Fruit fly (Drosophila melanogaster) whole organism, embryonic: ENCODE results near the gene Rdh.

Source experiments
- Abd-B ChIP-seq: fragments of 200-800 bp; sonication (Bioruptor generic); optimal IDR thresholded peaks from 2 replicates; lab custom pipeline; 2018; ENCODE audit warnings: missing biosample characterization, mild to moderate bottlenecking, missing genetic modification characterization, moderate library complexity
- BEAF-32 ChIP-seq: fragments of 200-800 bp; sonication (Bioruptor generic); optimal IDR thresholded peaks from 3 replicates; lab custom pipeline; 2017; ENCODE audit warnings: missing biosample characterization, missing genetic modification characterization, mild to moderate bottlenecking, moderate library complexity, missing genetic modification reagents
- CG10431 ChIP-seq: fragments of 200-800 bp; sonication (Bioruptor generic); optimal IDR thresholded peaks from 3 replicates; lab custom pipeline; 2018; ENCODE audit warnings: missing biosample characterization, mild to moderate bottlenecking, missing genetic modification characterization
- CG11560 ChIP-seq: fragments of 200-800 bp; sonication (Bioruptor generic); IDR thresholded peaks from 3 replicates; pipeline ENCODE4 v1.3.6; 2022; ENCODE audit warnings: missing biosample characterization, missing genetic modification characterization
- CG1233 ChIP-seq: fragments of 200-800 bp; sonication (Bioruptor generic); optimal IDR thresholded peaks from 4 replicates; lab custom pipeline; 2018; ENCODE audit warnings: missing biosample characterization, mild to moderate bottlenecking, missing genetic modification characterization
- CG12659 ChIP-seq: fragments of 200-800 bp; sonication (Bioruptor generic); optimal IDR thresholded peaks from 3 replicates; lab custom pipeline; 2017; ENCODE audit warnings: mild to moderate bottlenecking, missing biosample characterization, missing genetic modification reagents, missing genetic modification characterization
- CG14860 ChIP-seq: fragments of 200-800 bp; sonication (Bioruptor generic); IDR thresholded peaks from 3 replicates; pipeline ENCODE4 v1.3.6; 2022; ENCODE audit warnings: missing biosample characterization, missing genetic modification characterization; ENCODE audit not compliant: partially characterized antibody
- CG1529 ChIP-seq: fragments of 200-800 bp; sonication (Bioruptor generic); optimal IDR thresholded peaks from 3 replicates; lab custom pipeline; 2018; ENCODE audit warnings: missing biosample characterization, missing genetic modification characterization
- CG1603 ChIP-seq: fragments of 200-800 bp; sonication (Bioruptor generic); optimal IDR thresholded peaks from 2 replicates; lab custom pipeline; 2019; ENCODE audit warnings: missing biosample characterization, mild to moderate bottlenecking, missing genetic modification characterization, moderate library complexity
- CG2120 ChIP-seq: fragments of 200-800 bp; sonication (Bioruptor generic); optimal IDR thresholded peaks from 3 replicates; lab custom pipeline; 2016; ENCODE audit warnings: missing biosample characterization, missing genetic modification characterization
- CG2129 ChIP-seq: fragments of 200-800 bp; sonication (Bioruptor generic); IDR thresholded peaks from 2 replicates; pipeline ENCODE4 v1.3.6; 2022; ENCODE audit warnings: missing biosample characterization, missing genetic modification characterization; ENCODE audit not compliant: partially characterized antibody
- CG34224 ChIP-seq: fragments of 200-800 bp; sonication (Bioruptor generic); IDR thresholded peaks from 3 replicates; pipeline ENCODE4 v1.3.6; 2022; ENCODE audit warnings: missing biosample characterization, missing genetic modification characterization; ENCODE audit not compliant: partially characterized antibody
- CG34422 ChIP-seq: fragments of 200-800 bp; sonication (Bioruptor generic); IDR thresholded peaks from 3 replicates; pipeline ENCODE4 v1.3.6; 2022; ENCODE audit warnings: missing biosample characterization, missing genetic modification characterization
- CG3838 ChIP-seq: fragments of 200-800 bp; sonication (Bioruptor generic); optimal IDR thresholded peaks from 3 replicates; lab custom pipeline; 2016; ENCODE audit warnings: missing biosample characterization, missing genetic modification characterization
- CG7786 ChIP-seq: fragments of 200-800 bp; sonication (Bioruptor generic); optimal IDR thresholded peaks from 2 replicates; lab custom pipeline; 2016; ENCODE audit warnings: missing biosample characterization, missing genetic modification characterization
- CG7963 ChIP-seq: fragments of 200-800 bp; sonication (Bioruptor generic); IDR thresholded peaks from 3 replicates; pipeline ENCODE4 v1.3.6; 2022; ENCODE audit warnings: missing biosample characterization, missing genetic modification characterization; ENCODE audit not compliant: partially characterized antibody
- CG8290 ChIP-seq, 3 experiments: fragments of 200-800 bp; sonication (Bioruptor generic); optimal IDR thresholded peaks; 2 replicates each; lab custom pipeline; 2016 to 2019; ENCODE audit warnings: missing biosample characterization in 3 of 3, missing genetic modification characterization in 3 of 3, mild to moderate bottlenecking in 2 of 3, moderate library complexity in 1 of 3
- CG9932 ChIP-seq: fragments of 200-800 bp; sonication (Bioruptor generic); IDR thresholded peaks from 2 replicates; pipeline ENCODE4 v1.3.6; 2022; ENCODE audit warnings: missing biosample characterization, missing genetic modification characterization
- CHES-1-like ChIP-seq: fragments of 200-800 bp; sonication (Bioruptor generic); optimal IDR thresholded peaks from 2 replicates; lab custom pipeline; 2016; ENCODE audit warnings: missing biosample characterization, missing genetic modification characterization
- CTCF ChIP-seq: fragments of 200-800 bp; sonication (Bioruptor generic); optimal IDR thresholded peaks from 2 replicates; lab custom pipeline; 2017; ENCODE audit warnings: missing biosample characterization, mild to moderate bottlenecking, missing genetic modification characterization, moderate library complexity
- D ChIP-seq, 2 experiments: fragments of 200-800 bp in 1 of 2; fragments of >200 bp in 1 of 2; sonication (Bioruptor generic) in 1 of 2; optimal IDR thresholded peaks; 2 replicates in 1 of 2; 3 replicates in 1 of 2; lab custom pipeline; 2017; ENCODE audit warnings: mild to moderate bottlenecking in 1 of 2, missing biosample characterization in 1 of 2, missing genetic modification characterization in 1 of 2, missing genetic modification reagents in 1 of 2
- D19A ChIP-seq: fragments of 200-800 bp; optimal IDR thresholded peaks from 3 replicates; lab custom pipeline; 2019; ENCODE audit warnings: missing biosample characterization, mild to moderate bottlenecking, missing genetic modification characterization, moderate library complexity
- D19B ChIP-seq: fragments of 200-800 bp; sonication (Bioruptor generic); optimal IDR thresholded peaks from 2 replicates; lab custom pipeline; 2017; ENCODE audit warnings: missing biosample characterization, mild to moderate bottlenecking, missing genetic modification characterization
- Doc3 ChIP-seq: fragments of 200-800 bp; sonication (Bioruptor generic); IDR thresholded peaks from 3 replicates; pipeline ENCODE4 v1.3.6; 2022; ENCODE audit warnings: missing biosample characterization, missing genetic modification characterization; ENCODE audit not compliant: partially characterized antibody
- Ets97D ChIP-seq: fragments of 200-800 bp; sonication (Bioruptor generic); optimal IDR thresholded peaks from 3 replicates; lab custom pipeline; 2016; ENCODE audit warnings: missing biosample characterization, missing genetic modification characterization
- Fer3 ChIP-seq: fragments of 200-800 bp; sonication (Bioruptor generic); optimal IDR thresholded peaks from 2 replicates; lab custom pipeline; 2018; ENCODE audit warnings: missing biosample characterization, mild to moderate bottlenecking, missing genetic modification characterization, moderate library complexity
- Lhr ChIP-seq: fragments of 200-800 bp; sonication (Bioruptor generic); optimal IDR thresholded peaks from 3 replicates; lab custom pipeline; 2017; ENCODE audit warnings: mild to moderate bottlenecking, missing biosample characterization, missing genetic modification reagents, missing genetic modification characterization
- MBD-R2 ChIP-seq: fragments of 200-800 bp; sonication (Bioruptor generic); IDR thresholded peaks from 2 replicates; pipeline ENCODE4 v1.3.6; 2022; ENCODE audit warnings: missing biosample characterization, missing genetic modification characterization
- MESR4 ChIP-seq: fragments of 200-800 bp; sonication (Bioruptor generic); optimal IDR thresholded peaks from 2 replicates; lab custom pipeline; 2018; ENCODE audit warnings: missing biosample characterization, mild to moderate bottlenecking, missing genetic modification characterization, moderate library complexity
- Neu2 ChIP-seq: fragments of 200-800 bp; sonication (Bioruptor generic); optimal IDR thresholded peaks from 3 replicates; lab custom pipeline; 2016; ENCODE audit warnings: missing biosample characterization, missing genetic modification characterization, borderline replicate concordance
- Nf-YA ChIP-seq: fragments of 200-800 bp; sonication (Bioruptor generic); IDR thresholded peaks from 2 replicates; pipeline ENCODE4 v1.3.6; 2022; ENCODE audit warnings: missing biosample characterization, missing genetic modification characterization
- Opbp ChIP-seq: fragments of 200-800 bp; sonication (Bioruptor generic); IDR thresholded peaks from 3 replicates; pipeline ENCODE4 v1.3.6; 2022; ENCODE audit warnings: missing biosample characterization, missing genetic modification characterization; ENCODE audit not compliant: partially characterized antibody
- Pdp1 ChIP-seq, 2 experiments: fragments of 200-800 bp; sonication (Bioruptor generic); optimal IDR thresholded peaks; 3 replicates each; lab custom pipeline; 2016; ENCODE audit warnings: missing biosample characterization in 2 of 2, missing genetic modification characterization in 2 of 2, mild to moderate bottlenecking in 1 of 2, moderate library complexity in 1 of 2
- Rfx ChIP-seq: fragments of 200-800 bp; sonication (Bioruptor generic); IDR thresholded peaks from 2 replicates; pipeline ENCODE4 v1.3.6; 2022; ENCODE audit warnings: missing biosample characterization, missing genetic modification characterization
- Scr ChIP-seq: fragments of 200-800 bp; sonication (Bioruptor generic); IDR thresholded peaks from 2 replicates; pipeline ENCODE4 v1.3.6; 2022; ENCODE audit warnings: missing biosample characterization, missing genetic modification characterization; ENCODE audit not compliant: partially characterized antibody
- Sry-δ ChIP-seq: fragments of 200-800 bp; sonication (Bioruptor generic); optimal IDR thresholded peaks from 2 replicates; lab custom pipeline; 2016; ENCODE audit warnings: missing biosample characterization, missing genetic modification characterization
- Usf ChIP-seq: fragments of 200-800 bp; sonication (Bioruptor generic); optimal IDR thresholded peaks from 2 replicates; lab custom pipeline; 2017; ENCODE audit warnings: missing genotype, missing biosample characterization, missing genetic modification characterization
- abd-A ChIP-seq: fragments of 200-800 bp; sonication (Bioruptor generic); optimal IDR thresholded peaks from 3 replicates; lab custom pipeline; 2019; ENCODE audit warnings: missing biosample characterization, mild to moderate bottlenecking, missing genetic modification characterization, moderate library complexity
- chm ChIP-seq: fragments of 200-800 bp; sonication (Bioruptor generic); IDR thresholded peaks from 2 replicates; pipeline ENCODE4 v1.3.6; 2022; ENCODE audit warnings: missing biosample characterization, missing genetic modification characterization
- crp ChIP-seq, 2 experiments: fragments of 200-800 bp; sonication (Bioruptor generic); optimal IDR thresholded peaks; 2 replicates in 1 of 2; 3 replicates in 1 of 2; lab custom pipeline; 2017; ENCODE audit warnings: missing biosample characterization in 2 of 2, missing genetic modification characterization in 2 of 2, mild to moderate bottlenecking in 1 of 2, moderate library complexity in 1 of 2
- cwo ChIP-seq: fragments of 200-800 bp; sonication (Bioruptor generic); optimal IDR thresholded peaks from 3 replicates; lab custom pipeline; 2017; ENCODE audit warnings: missing biosample characterization, missing genetic modification characterization, mild to moderate bottlenecking, moderate library complexity, missing genetic modification reagents
- dm ChIP-seq: fragments of 200-800 bp; sonication (Bioruptor generic); optimal IDR thresholded peaks from 3 replicates; lab custom pipeline; 2016; ENCODE audit warnings: missing biosample characterization, missing genetic modification characterization
- inv ChIP-seq: fragments of 200-800 bp; sonication (Bioruptor generic); IDR thresholded peaks from 2 replicates; pipeline ENCODE4 v1.3.6; 2022; ENCODE audit warnings: missing biosample characterization, missing genetic modification characterization; ENCODE audit not compliant: partially characterized antibody
- jigr1 ChIP-seq: fragments of 200-800 bp; sonication (Bioruptor generic); IDR thresholded peaks from 3 replicates; pipeline ENCODE4 v1.3.6; 2022; ENCODE audit warnings: missing biosample characterization, missing genetic modification characterization
- nerfin-2 ChIP-seq: fragments of 200-800 bp; sonication (Bioruptor generic); IDR thresholded peaks from 2 replicates; pipeline ENCODE4 v1.3.6; 2022; ENCODE audit warnings: missing biosample characterization, missing genetic modification characterization; ENCODE audit not compliant: partially characterized antibody
- vfl ChIP-seq: fragments of 200-800 bp; sonication (Bioruptor generic); optimal IDR thresholded peaks from 2 replicates; lab custom pipeline; 2016; ENCODE audit warnings: missing biosample characterization, missing genetic modification characterization

Gene Rdh

dm6 chr3L:3818566-3819325 is 6.5 kb upstream of the Rdh start, which contains the start of gene enc:
enc (plus strand) TSS chr3L:3818679.
- TF ChIP-seq CG7963 (GFP tag; lab: Robert Waterston, UW) (peak; percentile 96), dm (GFP tag; lab: Kevin White, UChicago) (peak; percentile 9), CG34224 (GFP tag; lab: Robert Waterston, UW) (peak; percentile 97), BEAF-32 (GFP tag; lab: Kevin White, UChicago) (peak; percentile 94), vfl (peak; percentile 32), Nf-YA (GFP tag; lab: Robert Waterston, UW) (no peak), chm (GFP tag; lab: Robert Waterston, UW) (peak; percentile 33; the same call in 1 of the 2 replicates), D19B (GFP tag; lab: Kevin White, UChicago) (no peak), Usf (GFP tag; lab: Kevin White, UChicago) (no peak), CG9932 (GFP tag; lab: Robert Waterston, UW) (peak; percentile 50; the same call in 1 of the 2 replicates), CG2120 (peak; percentile 43), Pdp1 (GFP tag; optimal IDR thresholded peaks at IDR 0.05; lab: Kevin White, UChicago) (peak in 1 of 2 experiments; percentile 40), Doc3 (GFP tag; lab: Robert Waterston, UW) (peak; percentile 90), jigr1 (GFP tag; lab: Robert Waterston, UW) (peak; percentile 31; the same call in 1 of the 3 replicates), Neu2 (GFP tag; lab: Kevin White, UChicago) (peak; percentile 36), CG3838 (GFP tag; lab: Kevin White, UChicago) (no peak), Opbp (GFP tag; lab: Robert Waterston, UW) (peak; percentile 97), CG1603 (peak; percentile 43), Ets97D (GFP tag; lab: Kevin White, UChicago) (peak; percentile 78), Abd-B (GFP tag; lab: Kevin White, UChicago) (no peak), Lhr (GFP tag; lab: Kevin White, UChicago) (peak; percentile 20), CG8290 (GFP tag; optimal IDR thresholded peaks at IDR 0.05; lab: Kevin White, UChicago) (no peak), CG8290 (tag; optimal IDR thresholded peaks at IDR 0.05; lab: Kevin White, UChicago) (peak in 1 of 2 experiments; percentile 39), CG2129 (GFP tag; lab: Robert Waterston, UW) (peak; percentile 71), CG14860 (GFP tag; lab: Robert Waterston, UW) (peak; percentile 93), CHES-1-like (GFP tag; lab: Kevin White, UChicago) (peak; percentile 2), CG34422 (peak; percentile 29; the same call in 1 of the 3 replicates), D (optimal IDR thresholded peaks at IDR 0.05; lab: Kevin White, UChicago) (no peak), D (GFP tag; optimal IDR thresholded peaks at IDR 0.05; lab: Kevin White, UChicago) (no peak), CG7786 (GFP tag; lab: Kevin White, UChicago) (no peak), MESR4 (GFP tag; lab: Kevin White, UChicago) (peak; percentile 82), Rfx (GFP tag; lab: Robert Waterston, UW) (peak; percentile 42; the same call in 1 of the 2 replicates), Scr (GFP tag; lab: Robert Waterston, UW) (peak; percentile 94), MBD-R2 (GFP tag; lab: Robert Waterston, UW) (peak; percentile 75), Sry-δ (peak; percentile 95), CG11560 (tag; lab: Robert Waterston, UW) (no peak), CG1233 (GFP tag; lab: Kevin White, UChicago) (peak; percentile 35), abd-A (tag; lab: Kevin White, UChicago) (peak; percentile 6), Fer3 (tag; lab: Kevin White, UChicago) (peak; percentile 6), D19A (peak; percentile 36), CG12659 (peak; percentile 81), crp (GFP tag; optimal IDR thresholded peaks at IDR 0.05; lab: Kevin White, UChicago) (peak in 1 of 2 experiments; percentile 24), nerfin-2 (peak; percentile 93), CG1529 (GFP tag; lab: Kevin White, UChicago) (peak; percentile 89), inv (GFP tag; lab: Robert Waterston, UW) (peak; percentile 95), CG10431 (GFP tag; lab: Kevin White, UChicago) (peak; percentile 60), CTCF (GFP tag; lab: Kevin White, UChicago) (peak; percentile 42), cwo (no peak)
